Fruit fly (Drosophila melanogaster) whole organism, prepupa: ENCODE results near the gene CG31798.
A peak's percentile ranks its signal among the peaks of the same experiment; 100 is the strongest.

Source experiments
- Ets96B ChIP-seq: fragments of 200-800 bp; optimal IDR thresholded peaks from 2 replicates; lab custom pipeline; 2019; ENCODE audit warnings: missing biosample characterization, mild to moderate bottlenecking, missing genetic modification characterization, moderate library complexity
- Gug ChIP-seq: fragments of 200-800 bp; sonication (Bioruptor generic); IDR thresholded peaks from 2 replicates; pipeline ENCODE4 v1.3.6; 2022; ENCODE audit warnings: missing biosample characterization, missing genetic modification characterization
- dsx ChIP-seq: fragments of 200-800 bp; optimal IDR thresholded peaks from 3 replicates; lab custom pipeline; 2019; ENCODE audit warnings: missing biosample characterization, mild to moderate bottlenecking, missing genetic modification characterization, moderate library complexity; ENCODE audit not compliant: poor library complexity, severe bottlenecking
- eg ChIP-seq: fragments of 200-800 bp; sonication (Bioruptor generic); IDR thresholded peaks from 3 replicates; pipeline ENCODE4 v1.3.6; 2022; ENCODE audit warnings: missing biosample characterization, missing genetic modification characterization
- salr ChIP-seq, 2 experiments: fragments of 200-800 bp; sonication (Bioruptor generic); optimal IDR thresholded peaks; 3 replicates each; lab custom pipeline; 2016 to 2018; ENCODE audit warnings: missing biosample characterization in 2 of 2, missing genetic modification characterization in 2 of 2, mild to moderate bottlenecking in 1 of 2
- topi ChIP-seq: fragments of 200-800 bp; sonication (Bioruptor generic); optimal IDR thresholded peaks from 3 replicates; lab custom pipeline; 2016; ENCODE audit warnings: missing biosample characterization, missing genetic modification characterization

DNA sequence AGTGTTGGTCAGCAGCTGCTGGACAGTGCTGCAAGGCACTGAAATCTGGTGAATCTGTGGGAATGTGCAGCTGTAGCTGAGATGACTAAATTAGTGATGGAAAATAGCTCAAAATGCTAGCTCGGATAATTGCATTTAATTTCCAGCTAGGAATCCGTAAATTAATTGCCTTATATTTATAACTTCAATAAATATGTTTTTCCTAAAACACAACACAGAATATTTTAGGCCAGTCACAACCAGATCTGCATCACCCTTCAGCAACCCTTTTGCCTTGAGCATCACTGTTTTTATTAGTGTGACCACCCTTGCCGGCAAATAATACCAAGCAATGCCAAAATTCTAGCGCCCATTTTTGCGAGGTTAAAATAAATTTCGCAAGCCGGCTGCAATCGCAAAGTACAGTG, 50.8 kb downstream of the CG31798 start, which contains the start of gene Hs2st:
- TF ChIP-seq topi (GFP tag; lab: Kevin White, UChicago): peak; percentile 94
- TF ChIP-seq salr (GFP tag; optimal IDR thresholded peaks at IDR 0.05; lab: Kevin White, UChicago): peak; percentile 77 to 81
- peak; percentile 84 for TF ChIP-seq Ets96B
- peak; percentile 89 for TF ChIP-seq Gug (GFP tag; lab: Robert Waterston, UW)
- peak; percentile 75 for TF ChIP-seq dsx (GFP tag; lab: Kevin White, UChicago)
- TF ChIP-seq eg (GFP tag; lab: Robert Waterston, UW): peak; percentile 86
